Worm (Caenorhabditis elegans): ENCODE data around the gene str-81.

The str-81 gene

ce11 chrV:19201190-19201589 lies 49.7 kb downstream of the str-81 start:
- TF ChIP-seq unc-62 (GFP tag; optimal IDR thresholded peaks at IDR 0.05) (no peak), ZK546.5 (tag; optimal IDR thresholded peaks at IDR 0.05) (no peak), eor-1 (tag; optimal IDR thresholded peaks at IDR 0.05) (no peak), nhr-76 (tag; optimal IDR thresholded peaks at IDR 0.05) (no peak), daf-12 (tag; optimal IDR thresholded peaks at IDR 0.05) (no peak), nhr-11 (tag; optimal IDR thresholded peaks at IDR 0.05) (no peak), elt-2 (tag; optimal IDR thresholded peaks at IDR 0.05) (no peak), nhr-43 (tag; optimal IDR thresholded peaks at IDR 0.05; ENCODE audit: poor library complexity, severe bottlenecking) (no peak)

ce11 chrV:19189963-19190597 lies 60.8 kb downstream of the str-81 start, which contains the start of the genes Y39B6A.3 and pph-5:
Gene Y39B6A.3 (minus strand): TSS chrV:19190013.
Gene pph-5 (plus strand): TSS chrV:19190547.
- TF ChIP-seq lin-39 (tag; optimal IDR thresholded peaks at IDR 0.05) (no peak), daf-12 (tag; optimal IDR thresholded peaks at IDR 0.05) (no peak), elt-3 (tag; optimal IDR thresholded peaks at IDR 0.05) (no peak), nhr-28 (tag; optimal IDR thresholded peaks at IDR 0.05) (no peak), nhr-67 (tag; optimal IDR thresholded peaks at IDR 0.05) (no peak), nhr-23 (tag; optimal IDR thresholded peaks at IDR 0.05) (no peak), unc-62 (GFP tag; optimal IDR thresholded peaks at IDR 0.05) (no peak), R02D3.7 (tag; optimal IDR thresholded peaks at IDR 0.05) (peak; percentile 97), jun-1 (tag; optimal IDR thresholded peaks at IDR 0.05) (no peak), nhr-12 (tag; optimal IDR thresholded peaks at IDR 0.05) (no peak), nhr-237 (tag; optimal IDR thresholded peaks at IDR 0.05) (no peak), egl-27 (tag; optimal IDR thresholded peaks at IDR 0.05) (no peak), lsy-12 (tag; optimal IDR thresholded peaks at IDR 0.05) (no peak), aly-2 (tag; optimal IDR thresholded peaks at IDR 0.05) (no peak), pqm-1 (tag; optimal IDR thresholded peaks at IDR 0.05) (peak; percentile 8), fkh-10 (GFP tag; optimal IDR thresholded peaks at IDR 0.05) (peak; percentile 1), eor-1 (tag; optimal IDR thresholded peaks at IDR 0.05) (no peak), ceh-16 (tag; optimal IDR thresholded peaks at IDR 0.05) (no peak), ceh-9 (tag; optimal IDR thresholded peaks at IDR 0.05) (no peak), hmg-11 (tag; optimal IDR thresholded peaks at IDR 0.05) (no peak), nfya-1 (tag; optimal IDR thresholded peaks at IDR 0.05; ENCODE audit: insufficient read depth) (peak; percentile 23), ztf-11 (tag; optimal IDR thresholded peaks at IDR 0.05) (no peak), fkh-2 (tag; optimal IDR thresholded peaks at IDR 0.05) (no peak), lin-15B (tag; optimal IDR thresholded peaks at IDR 0.05) (peak; percentile 74), snpc-4 (tag; optimal IDR thresholded peaks at IDR 0.05) (no peak), tbx-2 (tag; optimal IDR thresholded peaks at IDR 0.05) (no peak), ZK546.5 (tag; optimal IDR thresholded peaks at IDR 0.05) (no peak), ceh-28 (tag; optimal IDR thresholded peaks at IDR 0.05) (peak; percentile 0), elt-2 (tag; optimal IDR thresholded peaks at IDR 0.05) (peak; percentile 25), pha-4 (tag; optimal IDR thresholded peaks at IDR 0.05) (peak; percentile 8), ztf-4 (tag; optimal IDR thresholded peaks at IDR 0.05) (no peak), nhr-11 (tag; optimal IDR thresholded peaks at IDR 0.05) (no peak), zag-1 (tag; optimal IDR thresholded peaks at IDR 0.05) (no peak), skn-1 (tag; optimal IDR thresholded peaks at IDR 0.05) (no peak), mml-1 (tag; optimal IDR thresholded peaks at IDR 0.05) (no peak), mdl-1 (tag; optimal IDR thresholded peaks at IDR 0.05) (no peak), nhr-43 (tag; optimal IDR thresholded peaks at IDR 0.05; ENCODE audit: poor library complexity, severe bottlenecking) (no peak), ceh-82 (tag; optimal IDR thresholded peaks at IDR 0.05) (no peak)

- TF ChIP-seq nhr-67 (tag; optimal IDR thresholded peaks at IDR 0.05), result no peak
- TF ChIP-seq lsy-12 (tag; optimal IDR thresholded peaks at IDR 0.05), result no peak
- no peak for TF ChIP-seq nhr-43 (tag; optimal IDR thresholded peaks at IDR 0.05; ENCODE audit: poor library complexity, severe bottlenecking)
- no peak for TF ChIP-seq fkh-10 (GFP tag; optimal IDR thresholded peaks at IDR 0.05)
- TF ChIP-seq pha-4 (tag; optimal IDR thresholded peaks at IDR 0.05), result no peak
- TF ChIP-seq lin-39 (tag; optimal IDR thresholded peaks at IDR 0.05), result no peak
- TF ChIP-seq ceh-82 (tag; optimal IDR thresholded peaks at IDR 0.05), result no peak
- no peak for TF ChIP-seq ztf-11 (tag; optimal IDR thresholded peaks at IDR 0.05)
- no peak for TF ChIP-seq ama-1 (optimal IDR thresholded peaks at IDR 0.05)
- TF ChIP-seq nhr-12 (tag; optimal IDR thresholded peaks at IDR 0.05), result no peak
- TF ChIP-seq daf-12 (tag; optimal IDR thresholded peaks at IDR 0.05), result no peak
- TF ChIP-seq sea-2 (GFP tag; optimal IDR thresholded peaks at IDR 0.05), result no peak
- no peak for TF ChIP-seq nfya-1 (tag; optimal IDR thresholded peaks at IDR 0.05; ENCODE audit: insufficient read depth)
- TF ChIP-seq lin-15B (tag; optimal IDR thresholded peaks at IDR 0.05), result no peak
- TF ChIP-seq elt-2 (tag; optimal IDR thresholded peaks at IDR 0.05), result no peak
Observed at ce11 chrV:19181684-19182083, 69.2 kb downstream of the str-81 start.
